Fruit fly (Drosophila melanogaster) whole organism, embryonic: ENCODE measurements around the gene PIG-U.

Experiments
- Bdp1 ChIP-seq: fragments of 200-800 bp; sonication (Bioruptor generic); optimal IDR thresholded peaks from 3 replicates; lab custom pipeline; 2016; ENCODE audit warnings: missing biosample characterization, missing genetic modification characterization
- Blimp-1 ChIP-seq: fragments of 200-800 bp; sonication (Bioruptor generic); optimal IDR thresholded peaks from 3 replicates; lab custom pipeline; 2018; ENCODE audit warnings: missing biosample characterization, missing genetic modification characterization, mild to moderate bottlenecking, moderate library complexity, missing genetic modification reagents
- CG10209 ChIP-seq: fragments of 200-800 bp; sonication (Bioruptor generic); optimal IDR thresholded peaks from 3 replicates; lab custom pipeline; 2017; ENCODE audit warnings: missing biosample characterization, mild to moderate bottlenecking, missing genetic modification characterization, missing genetic modification reagents
- CG10979 ChIP-seq: fragments of 200-800 bp; sonication (Bioruptor generic); optimal IDR thresholded peaks from 2 replicates; lab custom pipeline; 2018; ENCODE audit warnings: missing biosample characterization, mild to moderate bottlenecking, missing genetic modification characterization, moderate library complexity
- CG14965 ChIP-seq: fragments of 200-800 bp; sonication (Bioruptor generic); optimal IDR thresholded peaks from 2 replicates; lab custom pipeline; 2016; ENCODE audit warnings: missing biosample characterization, missing genetic modification characterization, borderline replicate concordance
- CG17829 ChIP-seq: fragments of 200-800 bp; optimal IDR thresholded peaks from 2 replicates; lab custom pipeline; 2019; ENCODE audit warnings: missing biosample characterization, mild to moderate bottlenecking, missing genetic modification characterization, moderate library complexity
- CG2889 ChIP-seq: fragments of 200-800 bp; sonication (Bioruptor generic); IDR thresholded peaks from 3 replicates; pipeline ENCODE4 v1.3.6; 2022; ENCODE audit warnings: missing biosample characterization, missing genetic modification characterization
- CG31224 ChIP-seq: fragments of 200-800 bp; sonication (Bioruptor generic); IDR thresholded peaks from 2 replicates; pipeline ENCODE4 v1.3.6; 2022; ENCODE audit warnings: missing biosample characterization, missing genetic modification characterization
- CG32532 ChIP-seq: fragments of 200-800 bp; sonication (Bioruptor generic); IDR thresholded peaks from 2 replicates; pipeline ENCODE4 v1.3.6; 2022; ENCODE audit warnings: missing biosample characterization, missing genetic modification characterization
- CG34422 ChIP-seq: fragments of 200-800 bp; sonication (Bioruptor generic); IDR thresholded peaks from 3 replicates; pipeline ENCODE4 v1.3.6; 2022; ENCODE audit warnings: missing biosample characterization, missing genetic modification characterization
- CG4328 ChIP-seq: fragments of 200-800 bp; sonication (Bioruptor generic); optimal IDR thresholded peaks from 3 replicates; lab custom pipeline; 2017; ENCODE audit warnings: missing biosample characterization, missing genetic modification reagents, missing genetic modification characterization
- CG4360 ChIP-seq: fragments of 200-800 bp; sonication (Bioruptor generic); IDR thresholded peaks from 2 replicates; pipeline ENCODE4 v1.3.6; 2022; ENCODE audit warnings: missing biosample characterization, missing genetic modification characterization
- CG4707 ChIP-seq: fragments of 200-800 bp; sonication (Bioruptor generic); optimal IDR thresholded peaks from 2 replicates; lab custom pipeline; 2018; ENCODE audit warnings: missing biosample characterization, mild to moderate bottlenecking, missing genetic modification characterization, moderate library complexity
- CG4820 ChIP-seq: fragments of 200-800 bp; sonication (Bioruptor generic); optimal IDR thresholded peaks from 3 replicates; lab custom pipeline; 2016; ENCODE audit warnings: missing biosample characterization, missing genetic modification characterization
- CG6813 ChIP-seq: fragments of 200-800 bp; sonication (Bioruptor generic); optimal IDR thresholded peaks from 2 replicates; lab custom pipeline; 2017; ENCODE audit warnings: missing biosample characterization, missing genetic modification characterization, mild to moderate bottlenecking, moderate library complexity, missing genetic modification reagents
- CG7928 ChIP-seq: fragments of 200-800 bp; sonication (Bioruptor generic); optimal IDR thresholded peaks from 2 replicates; lab custom pipeline; 2017; ENCODE audit warnings: missing biosample characterization, mild to moderate bottlenecking, missing genetic modification characterization
- CG8388 ChIP-seq: fragments of 200-800 bp; sonication (Bioruptor generic); optimal IDR thresholded peaks from 2 replicates; lab custom pipeline; 2019; ENCODE audit warnings: missing biosample characterization, mild to moderate bottlenecking, missing genetic modification characterization, moderate library complexity
- CG9609 ChIP-seq: fragments of 200-800 bp; sonication (Bioruptor generic); optimal IDR thresholded peaks from 3 replicates; lab custom pipeline; 2016; ENCODE audit warnings: missing biosample characterization, missing genetic modification characterization
- CHES-1-like ChIP-seq: fragments of 200-800 bp; sonication (Bioruptor generic); optimal IDR thresholded peaks from 2 replicates; lab custom pipeline; 2016; ENCODE audit warnings: missing biosample characterization, missing genetic modification characterization
- Chrac-16 ChIP-seq: fragments of 200-800 bp; sonication (Bioruptor generic); optimal IDR thresholded peaks from 3 replicates; lab custom pipeline; 2016; ENCODE audit warnings: missing biosample characterization, missing genetic modification characterization
- Fer1 ChIP-seq: fragments of 200-800 bp; sonication (Bioruptor generic); optimal IDR thresholded peaks from 2 replicates; lab custom pipeline; 2017; ENCODE audit warnings: missing biosample characterization, mild to moderate bottlenecking, missing genetic modification characterization
- Gug ChIP-seq: fragments of 200-800 bp; sonication (Bioruptor generic); IDR thresholded peaks from 4 replicates; pipeline ENCODE4 v1.3.6; 2022; ENCODE audit warnings: missing biosample characterization, missing genetic modification characterization
- H15 ChIP-seq: fragments of 200-800 bp; sonication (Bioruptor generic); IDR thresholded peaks from 3 replicates; pipeline ENCODE4 v1.3.6; 2022; ENCODE audit warnings: missing biosample characterization, missing genetic modification characterization
- HLH4C ChIP-seq: fragments of 200-800 bp; sonication (Bioruptor generic); IDR thresholded peaks from 3 replicates; pipeline ENCODE4 v1.3.6; 2022; ENCODE audit warnings: missing biosample characterization, missing genetic modification characterization; ENCODE audit not compliant: partially characterized antibody
- Max ChIP-seq: fragments of 200-800 bp; sonication (Bioruptor generic); optimal IDR thresholded peaks from 2 replicates; lab custom pipeline; 2016; ENCODE audit warnings: missing biosample characterization, mild to moderate bottlenecking, missing genetic modification characterization
- Nf-YA ChIP-seq: fragments of 200-800 bp; sonication (Bioruptor generic); IDR thresholded peaks from 2 replicates; pipeline ENCODE4 v1.3.6; 2022; ENCODE audit warnings: missing biosample characterization, missing genetic modification characterization
- Oaz ChIP-seq: fragments of 200-800 bp; sonication (Bioruptor generic); IDR thresholded peaks from 2 replicates; pipeline ENCODE4 v1.3.6; 2022; ENCODE audit warnings: missing biosample characterization, missing genetic modification characterization
- Side ChIP-seq: fragments of 200-800 bp; sonication (Bioruptor generic); optimal IDR thresholded peaks from 2 replicates; lab custom pipeline; 2016; ENCODE audit warnings: missing biosample characterization, missing genetic modification characterization
- al ChIP-seq: fragments of 200-800 bp; sonication (Bioruptor generic); IDR thresholded peaks from 2 replicates; pipeline ENCODE4 v1.3.6; 2022; ENCODE audit warnings: missing biosample characterization, missing genetic modification characterization
- bcd ChIP-seq: fragments of 200-800 bp; sonication (Bioruptor generic); optimal IDR thresholded peaks from 2 replicates; lab custom pipeline; 2017; ENCODE audit warnings: missing biosample characterization, mild to moderate bottlenecking, missing genetic modification characterization
- cato ChIP-seq: fragments of 200-800 bp; sonication (Bioruptor generic); optimal IDR thresholded peaks from 2 replicates; lab custom pipeline; 2016; ENCODE audit warnings: missing biosample characterization, missing genetic modification characterization, borderline replicate concordance
- ci ChIP-seq: fragments of 200-800 bp; sonication (Bioruptor generic); IDR thresholded peaks from 3 replicates; pipeline ENCODE4 v1.3.6; 2022; ENCODE audit warnings: missing biosample characterization, missing genetic modification characterization
- disco-r ChIP-seq: fragments of 200-800 bp; sonication (Bioruptor generic); optimal IDR thresholded peaks from 2 replicates; lab custom pipeline; 2016; ENCODE audit warnings: missing biosample characterization, missing genetic modification characterization
- gcm ChIP-seq: fragments of 200-800 bp; sonication (Bioruptor generic); optimal IDR thresholded peaks from 2 replicates; lab custom pipeline; 2019; ENCODE audit warnings: missing biosample characterization, mild to moderate bottlenecking, missing genetic modification characterization, moderate library complexity
- grau ChIP-seq: fragments of 200-800 bp; optimal IDR thresholded peaks from 3 replicates; lab custom pipeline; 2019; ENCODE audit warnings: missing biosample characterization, mild to moderate bottlenecking, missing genetic modification characterization, moderate library complexity
- gt ChIP-seq: fragments of 200-800 bp; sonication (Bioruptor generic); IDR thresholded peaks from 2 replicates; pipeline ENCODE4 v1.3.6; 2022; ENCODE audit warnings: missing biosample characterization, missing genetic modification characterization
- hbn ChIP-seq: fragments of 200-800 bp; sonication (Bioruptor generic); IDR thresholded peaks from 2 replicates; pipeline ENCODE4 v1.3.6; 2022; ENCODE audit warnings: missing biosample characterization, missing genetic modification characterization; ENCODE audit not compliant: partially characterized antibody
- jigr1 ChIP-seq: fragments of 200-800 bp; sonication (Bioruptor generic); IDR thresholded peaks from 3 replicates; pipeline ENCODE4 v1.3.6; 2022; ENCODE audit warnings: missing biosample characterization, missing genetic modification characterization
- jing ChIP-seq: fragments of 200-800 bp; sonication (Bioruptor generic); optimal IDR thresholded peaks from 2 replicates; lab custom pipeline; 2018; ENCODE audit warnings: missing biosample characterization, mild to moderate bottlenecking, missing genetic modification characterization
- lola ChIP-seq, 3 experiments: fragments of >200 bp in 2 of 3; fragments of 200-800 bp in 1 of 3; sonication (Bioruptor generic) in 1 of 3; optimal IDR thresholded peaks; 2 replicates each; lab custom pipeline; 2017 to 2019; ENCODE audit warnings: missing biosample characterization in 3 of 3, missing genetic modification characterization in 3 of 3, mild to moderate bottlenecking in 1 of 3, moderate library complexity in 1 of 3
- luna ChIP-seq: fragments of 200-800 bp; sonication (Bioruptor generic); optimal IDR thresholded peaks from 2 replicates; lab custom pipeline; 2016; ENCODE audit warnings: missing biosample characterization, missing genetic modification characterization
- mam ChIP-seq: fragments of 200-800 bp; sonication (Bioruptor generic); optimal IDR thresholded peaks from 3 replicates; lab custom pipeline; 2016; ENCODE audit warnings: missing biosample characterization, missing genetic modification characterization
- phol ChIP-seq: fragments of 200-800 bp; sonication (Bioruptor generic); optimal IDR thresholded peaks from 3 replicates; lab custom pipeline; 2018; ENCODE audit warnings: missing biosample characterization, mild to moderate bottlenecking, missing genetic modification characterization, moderate library complexity
- pnt ChIP-seq: fragments of 200-800 bp; sonication (Bioruptor generic); optimal IDR thresholded peaks from 3 replicates; lab custom pipeline; 2016; ENCODE audit warnings: missing biosample characterization, missing genetic modification characterization
- rib ChIP-seq: fragments of 200-800 bp; sonication (Bioruptor generic); IDR thresholded peaks from 2 replicates; pipeline ENCODE4 v1.3.6; 2022; ENCODE audit warnings: missing biosample characterization, missing genetic modification characterization
- sd ChIP-seq: fragments of 200-800 bp; sonication (Bioruptor generic); optimal IDR thresholded peaks from 3 replicates; lab custom pipeline; 2018; ENCODE audit warnings: missing biosample characterization, mild to moderate bottlenecking, missing genetic modification characterization, moderate library complexity
- unc-4 ChIP-seq: fragments of 200-800 bp; sonication (Bioruptor generic); IDR thresholded peaks from 2 replicates; pipeline ENCODE4 v1.3.6; 2022; ENCODE audit warnings: missing biosample characterization, missing genetic modification characterization; ENCODE audit not compliant: partially characterized antibody
- yki ChIP-seq: fragments of >200 bp; optimal IDR thresholded peaks from 3 replicates; lab custom pipeline; 2018
- zen2 ChIP-seq: fragments of 200-800 bp; sonication (Bioruptor generic); IDR thresholded peaks from 3 replicates; pipeline ENCODE4 v1.3.6; 2022; ENCODE audit warnings: missing biosample characterization, missing genetic modification characterization; ENCODE audit not compliant: partially characterized antibody
- zfh2 ChIP-seq: fragments of 200-800 bp; sonication (Bioruptor generic); optimal IDR thresholded peaks from 2 replicates; lab custom pipeline; 2016; ENCODE audit warnings: missing biosample characterization, missing genetic modification characterization

The PIG-U gene

dm6 chr2L:8514748-8515147 is at the start of gene PIG-U, which contains the start of gene CG13097 (continued):
- TF ChIP-seq CG17829 (peak; percentile 90), al (GFP tag; lab: Robert Waterston, UW) (peak; percentile 80), jigr1 (GFP tag; lab: Robert Waterston, UW) (no peak), CG8388 (GFP tag; lab: Kevin White, UChicago) (peak; percentile 70), jing (GFP tag; lab: Kevin White, UChicago) (no peak), unc-4 (GFP tag; lab: Robert Waterston, UW) (peak; percentile 96), Fer1 (GFP tag; lab: Kevin White, UChicago) (peak; percentile 84), ci (GFP tag; lab: Robert Waterston, UW) (peak; percentile 77), CG31224 (peak; percentile 53; the same call in 1 of the 2 replicates), HLH4C (GFP tag; lab: Robert Waterston, UW) (peak; percentile 86), Chrac-16 (GFP tag; lab: Kevin White, UChicago) (peak; percentile 89), CG7928 (GFP tag; lab: Kevin White, UChicago) (peak; percentile 50), gt (no peak), sd (tag; lab: Kevin White, UChicago) (no peak), CG6813 (peak; percentile 57), CG4707 (GFP tag; lab: Kevin White, UChicago) (no peak), CHES-1-like (GFP tag; lab: Kevin White, UChicago) (peak; percentile 81), CG4820 (GFP tag; lab: Kevin White, UChicago) (peak; percentile 72), Side (GFP tag; lab: Kevin White, UChicago) (peak; percentile 68), lola (GFP tag; optimal IDR thresholded peaks at IDR 0.05; lab: Kevin White, UChicago) (peak in 1 of 3 experiments; percentile 79), Bdp1 (GFP tag; lab: Kevin White, UChicago) (peak; percentile 69), Nf-YA (peak; percentile 68; the same call in 1 of the 2 replicates), CG10979 (tag; lab: Kevin White, UChicago) (peak; percentile 72), gcm (no peak), CG32532 (peak; percentile 83), CG2889 (GFP tag; lab: Robert Waterston, UW) (0 out of 3 replicates have a peak, but pooled peaks have one; percentile 45), rib (GFP tag; lab: Robert Waterston, UW) (peak; percentile 68), CG4360 (peak; percentile 53; the same call in 1 of the 2 replicates), CG34422 (GFP tag; lab: Robert Waterston, UW) (peak; percentile 75), H15 (peak; percentile 77; the same call in 2 of the 3 replicates), CG10209 (GFP tag; lab: Kevin White, UChicago) (no peak), grau (tag; lab: Kevin White, UChicago) (peak; percentile 77), yki (lab: Kevin White, UChicago) (no peak), Blimp-1 (GFP tag; lab: Kevin White, UChicago) (no peak), zfh2 (GFP tag; lab: Kevin White, UChicago) (peak; percentile 85), disco-r (GFP tag; lab: Kevin White, UChicago) (peak; percentile 30), CG4328 (GFP tag; lab: Kevin White, UChicago) (peak; percentile 78), hbn (GFP tag; lab: Robert Waterston, UW) (peak; percentile 96), phol (peak; percentile 79), Max (GFP tag; lab: Kevin White, UChicago) (peak; percentile 90), Gug (peak; percentile 85), mam (GFP tag; lab: Kevin White, UChicago) (peak; percentile 86), Oaz (peak; percentile 46; the same call in 1 of the 2 replicates), pnt (GFP tag; lab: Kevin White, UChicago) (peak; percentile 64), CG14965 (GFP tag; lab: Kevin White, UChicago) (no peak), luna (no peak), cato (GFP tag; lab: Kevin White, UChicago) (peak; percentile 69), CG9609 (GFP tag; lab: Kevin White, UChicago) (peak; percentile 78), zen2 (GFP tag; lab: Robert Waterston, UW) (peak; percentile 83; the same call in 2 of the 3 replicates), bcd (GFP tag; lab: Kevin White, UChicago) (no peak)
